Worm (Caenorhabditis elegans) whole organism, L2 larva: ENCODE results near the gene F58A6.5.

ENCODE experiments used
- ama-1 ChIP-seq: fragments of 150-350 bp; optimal IDR thresholded peaks from 2 replicates; lab custom pipeline; 2018; ENCODE audit warnings: inconsistent platforms
- egl-27 ChIP-seq: sonication (generic microtip); optimal IDR thresholded peaks from 3 replicates; lab custom pipeline; 2017; ENCODE audit warnings: missing biosample characterization, missing genetic modification reagents, missing genetic modification characterization
- gmeb-1 ChIP-seq: fragments of 150-350 bp; optimal IDR thresholded peaks from 2 replicates; lab custom pipeline; 2014; ENCODE audit warnings: missing biosample characterization, missing genetic modification characterization
- nhr-129 ChIP-seq: fragments of 150-350 bp; optimal IDR thresholded peaks from 2 replicates; lab custom pipeline; 2014; ENCODE audit warnings: missing biosample characterization, missing genetic modification characterization
- nhr-23 ChIP-seq: fragments of 150-350 bp; optimal IDR thresholded peaks from 2 replicates; lab custom pipeline; 2014; ENCODE audit warnings: missing biosample characterization, missing genetic modification reagents, missing genetic modification characterization
- nhr-237 ChIP-seq: fragments of 150-350 bp; optimal IDR thresholded peaks from 2 replicates; lab custom pipeline; 2014; ENCODE audit warnings: missing biosample characterization, missing genetic modification characterization
- snpc-4 ChIP-seq: fragments of 150-350 bp; optimal IDR thresholded peaks from 2 replicates; lab custom pipeline; 2014; ENCODE audit warnings: missing biosample characterization, missing genetic modification characterization
- unc-39 ChIP-seq: fragments of 150-350 bp; optimal IDR thresholded peaks from 2 replicates; lab custom pipeline; 2014; ENCODE audit warnings: missing biosample characterization, missing genetic modification characterization

DNA sequence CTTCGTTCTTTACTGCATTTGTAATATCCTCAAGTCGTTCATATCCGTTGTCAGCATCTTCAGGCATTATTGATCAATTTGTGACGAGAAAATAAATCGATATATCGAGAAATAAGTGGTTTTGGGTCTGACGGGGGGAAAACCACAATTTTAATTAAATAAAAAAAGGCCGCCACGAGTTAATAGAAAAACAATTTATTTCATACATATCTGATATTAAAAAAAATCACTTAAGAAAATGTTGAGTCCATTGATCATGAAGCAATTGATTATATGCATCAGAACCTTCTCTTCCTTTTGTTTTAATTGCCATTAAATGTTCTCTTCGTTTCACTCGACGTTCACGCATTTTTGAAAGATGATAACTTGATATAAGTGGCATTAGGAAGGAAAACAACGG, at the start of gene F58A6.5:
- TF ChIP-seq unc-39 (tag; lab: Kevin White, UChicago): no peak
- TF ChIP-seq nhr-237 (tag; lab: Kevin White, UChicago): no peak
- no peak for TF ChIP-seq nhr-23
- TF ChIP-seq nhr-129 (tag; lab: Kevin White, UChicago): no peak
- no peak for TF ChIP-seq snpc-4 (tag; lab: Kevin White, UChicago)
- no peak for TF ChIP-seq ama-1 (lab: Kevin White, UChicago)
- no peak for TF ChIP-seq egl-27 (tag; lab: Kevin White, UChicago)
- TF ChIP-seq gmeb-1: no peak
